Worm (Caenorhabditis elegans): ENCODE results near the gene unc-61.

unc-61 gene

ce11 chrV:14707958-14708357, 26.1 kb downstream of the unc-61 start, which contains the start of gene R08A2.9:
R08A2.9 (plus strand) TSS chrV:14708258.
- TF ChIP-seq R02D3.7 (tag; optimal IDR thresholded peaks at IDR 0.05) (no peak), nhr-12 (tag; optimal IDR thresholded peaks at IDR 0.05) (no peak), aly-2 (tag; optimal IDR thresholded peaks at IDR 0.05) (no peak), sea-2 (GFP tag; optimal IDR thresholded peaks at IDR 0.05) (no peak), elt-3 (tag; optimal IDR thresholded peaks at IDR 0.05) (no peak), ceh-28 (tag; optimal IDR thresholded peaks at IDR 0.05) (no peak), elt-2 (tag; optimal IDR thresholded peaks at IDR 0.05) (no peak), zag-1 (tag; optimal IDR thresholded peaks at IDR 0.05) (no peak), nhr-237 (tag; optimal IDR thresholded peaks at IDR 0.05) (no peak), ama-1 (optimal IDR thresholded peaks at IDR 0.05) (no peak), fkh-10 (GFP tag; optimal IDR thresholded peaks at IDR 0.05) (no peak), ztf-4 (tag; optimal IDR thresholded peaks at IDR 0.05) (no peak), nfya-1 (tag; optimal IDR thresholded peaks at IDR 0.05; ENCODE audit: insufficient read depth) (no peak), egl-5 (tag; optimal IDR thresholded peaks at IDR 0.05) (no peak)

- no peak for TF ChIP-seq tbx-2 (tag; optimal IDR thresholded peaks at IDR 0.05)
Observed at ce11 chrV:14698666-14699065, 35.4 kb downstream of the unc-61 start, which contains the start of gene set-5. set-5 (plus strand) TSS chrV:14698966.

ce11 chrV:14698005-14698404, 36.0 kb downstream of the unc-61 start:
- TF ChIP-seq nhr-237 (tag; optimal IDR thresholded peaks at IDR 0.05) (no peak), nhr-23 (tag; optimal IDR thresholded peaks at IDR 0.05) (no peak), ceh-82 (tag; optimal IDR thresholded peaks at IDR 0.05) (no peak), elt-2 (tag; optimal IDR thresholded peaks at IDR 0.05) (no peak), egl-5 (tag; optimal IDR thresholded peaks at IDR 0.05) (no peak), snpc-4 (tag; optimal IDR thresholded peaks at IDR 0.05) (no peak), pqm-1 (tag; optimal IDR thresholded peaks at IDR 0.05) (no peak), skn-1 (tag; optimal IDR thresholded peaks at IDR 0.05) (no peak), nhr-43 (tag; optimal IDR thresholded peaks at IDR 0.05; ENCODE audit: poor library complexity, severe bottlenecking) (no peak), unc-62 (GFP tag; optimal IDR thresholded peaks at IDR 0.05) (no peak), nhr-11 (tag; optimal IDR thresholded peaks at IDR 0.05) (no peak), ztf-4 (tag; optimal IDR thresholded peaks at IDR 0.05) (no peak), mml-1 (tag; optimal IDR thresholded peaks at IDR 0.05) (no peak)

ce11 chrV:14696604-14697307, 37.3 kb downstream of the unc-61 start, which contains the start of gene unc-112:
unc-112 (minus strand) TSS chrV:14696654.
- TF ChIP-seq pqm-1 (tag; optimal IDR thresholded peaks at IDR 0.05) (peak; percentile 44), nhr-28 (tag; optimal IDR thresholded peaks at IDR 0.05) (no peak), jun-1 (tag; optimal IDR thresholded peaks at IDR 0.05) (peak; percentile 38), ZK546.5 (tag; optimal IDR thresholded peaks at IDR 0.05) (no peak), lsy-12 (tag; optimal IDR thresholded peaks at IDR 0.05) (peak; percentile 3), eor-1 (tag; optimal IDR thresholded peaks at IDR 0.05) (no peak), pha-4 (tag; optimal IDR thresholded peaks at IDR 0.05) (peak; percentile 80), egl-27 (tag; optimal IDR thresholded peaks at IDR 0.05) (no peak), nhr-43 (tag; optimal IDR thresholded peaks at IDR 0.05; ENCODE audit: poor library complexity, severe bottlenecking) (peak; percentile 25), daf-12 (tag; optimal IDR thresholded peaks at IDR 0.05) (no peak), lin-15B (tag; optimal IDR thresholded peaks at IDR 0.05) (peak; percentile 59), elt-1 (tag; optimal IDR thresholded peaks at IDR 0.05) (no peak), nhr-11 (tag; optimal IDR thresholded peaks at IDR 0.05) (peak; percentile 55), nhr-237 (tag; optimal IDR thresholded peaks at IDR 0.05) (no peak), mml-1 (tag; optimal IDR thresholded peaks at IDR 0.05) (no peak), elt-2 (tag; optimal IDR thresholded peaks at IDR 0.05) (peak; percentile 73), tbx-2 (tag; optimal IDR thresholded peaks at IDR 0.05) (no peak), ceh-9 (tag; optimal IDR thresholded peaks at IDR 0.05) (no peak), nhr-23 (tag; optimal IDR thresholded peaks at IDR 0.05) (peak; percentile 46), unc-39 (tag; optimal IDR thresholded peaks at IDR 0.05) (no peak), ztf-11 (tag; optimal IDR thresholded peaks at IDR 0.05) (no peak), aly-2 (tag; optimal IDR thresholded peaks at IDR 0.05) (no peak), snpc-4 (tag; optimal IDR thresholded peaks at IDR 0.05) (peak; percentile 77), ceh-82 (tag; optimal IDR thresholded peaks at IDR 0.05) (no peak), fkh-2 (tag; optimal IDR thresholded peaks at IDR 0.05) (no peak), hmg-11 (tag; optimal IDR thresholded peaks at IDR 0.05) (peak; percentile 82), R02D3.7 (tag; optimal IDR thresholded peaks at IDR 0.05) (peak; percentile 12), lin-39 (tag; optimal IDR thresholded peaks at IDR 0.05) (peak; percentile 57), fos-1 (tag; optimal IDR thresholded peaks at IDR 0.05) (peak; percentile 59), nhr-77 (tag; optimal IDR thresholded peaks at IDR 0.05) (no peak), zag-1 (tag; optimal IDR thresholded peaks at IDR 0.05) (no peak), elt-3 (tag; optimal IDR thresholded peaks at IDR 0.05) (no peak), mdl-1 (tag; optimal IDR thresholded peaks at IDR 0.05) (no peak), fkh-10 (GFP tag; optimal IDR thresholded peaks at IDR 0.05) (no peak), nfya-1 (tag; optimal IDR thresholded peaks at IDR 0.05; ENCODE audit: insufficient read depth) (peak; percentile 85), skn-1 (tag; optimal IDR thresholded peaks at IDR 0.05) (peak; percentile 26), ama-1 (optimal IDR thresholded peaks at IDR 0.05) (no peak), unc-62 (GFP tag; optimal IDR thresholded peaks at IDR 0.05) (peak; percentile 18), ceh-28 (tag; optimal IDR thresholded peaks at IDR 0.05) (peak; percentile 15)
